Worm (Caenorhabditis elegans) whole organism, L3 larva: ENCODE data around the gene C09B8.4.

ENCODE experiments used
- aly-2 ChIP-seq: fragments of 150-350 bp; optimal IDR thresholded peaks from 2 replicates; lab custom pipeline; 2014; ENCODE audit warnings: missing biosample characterization, missing genetic modification characterization
- ceh-9 ChIP-seq: sonication (generic microtip); optimal IDR thresholded peaks from 2 replicates; lab custom pipeline; 2018; ENCODE audit warnings: missing biosample characterization, missing genetic modification characterization
- egl-27 ChIP-seq: sonication (generic microtip); optimal IDR thresholded peaks from 4 replicates; lab custom pipeline; 2017; ENCODE audit warnings: missing biosample characterization, missing genetic modification reagents, missing genetic modification characterization
- egl-5 ChIP-seq: fragments of 150-350 bp; optimal IDR thresholded peaks from 2 replicates; lab custom pipeline; 2017; ENCODE audit warnings: missing biosample characterization, missing genetic modification reagents, missing genetic modification characterization, inconsistent platforms
- elt-1 ChIP-seq: fragments of 150-350 bp; optimal IDR thresholded peaks from 2 replicates; lab custom pipeline; 2014; ENCODE audit warnings: missing biosample characterization, missing genetic modification characterization
- elt-2 ChIP-seq: sonication (generic microtip); optimal IDR thresholded peaks from 2 replicates; lab custom pipeline; 2016; ENCODE audit warnings: missing genetic modification reagents, mild to moderate bottlenecking, missing genetic modification characterization, missing compliant biosample characterization
- elt-3 ChIP-seq, 3 experiments: fragments of 150-350 bp in 1 of 3; sonication (generic microtip) in 2 of 3; optimal IDR thresholded peaks; 2 replicates in 2 of 3; 4 replicates in 1 of 3; lab custom pipeline; 2014 to 2017; ENCODE audit warnings: missing biosample characterization in 3 of 3, missing genetic modification characterization in 3 of 3
- fkh-10 ChIP-seq: sonication (generic microtip); optimal IDR thresholded peaks from 2 replicates; lab custom pipeline; 2017; ENCODE audit warnings: missing biosample characterization, missing genetic modification reagents, missing genetic modification characterization
- fos-1 ChIP-seq: fragments of 150-350 bp; optimal IDR thresholded peaks from 2 replicates; lab custom pipeline; 2014; ENCODE audit warnings: missing biosample characterization, missing genetic modification characterization
- hmg-11 ChIP-seq: sonication (generic microtip); optimal IDR thresholded peaks from 2 replicates; lab custom pipeline; 2016; ENCODE audit warnings: missing genetic modification characterization, missing compliant biosample characterization
- lin-39 ChIP-seq: fragments of 150-350 bp; optimal IDR thresholded peaks from 2 replicates; lab custom pipeline; 2018; ENCODE audit warnings: missing biosample characterization, missing genetic modification reagents, missing genetic modification characterization
- mdl-1 ChIP-seq: fragments of 150-350 bp; optimal IDR thresholded peaks from 2 replicates; lab custom pipeline; 2014; ENCODE audit warnings: missing biosample characterization, missing genetic modification characterization
- nfya-1 ChIP-seq: sonication (generic microtip); optimal IDR thresholded peaks from 2 replicates; lab custom pipeline; 2017; ENCODE audit warnings: missing genetic modification characterization, mild to moderate bottlenecking, missing compliant biosample characterization, antibody characterized with exemption, moderate library complexity; ENCODE audit not compliant: insufficient read depth
- nhr-11 ChIP-seq: fragments of 150-350 bp; optimal IDR thresholded peaks from 2 replicates; lab custom pipeline; 2014; ENCODE audit warnings: missing biosample characterization, missing genetic modification characterization
- nhr-25 ChIP-seq: sonication (generic microtip); optimal IDR thresholded peaks from 2 replicates; lab custom pipeline; 2017; ENCODE audit warnings: missing biosample characterization, missing genetic modification characterization
- nhr-43 ChIP-seq: sonication (generic microtip); optimal IDR thresholded peaks from 2 replicates; lab custom pipeline; 2016; ENCODE audit warnings: mild to moderate bottlenecking, missing genetic modification characterization, missing compliant biosample characterization; ENCODE audit not compliant: poor library complexity, severe bottlenecking
- nhr-67 ChIP-seq: fragments of 150-350 bp; optimal IDR thresholded peaks from 2 replicates; lab custom pipeline; 2014; ENCODE audit warnings: missing biosample characterization, missing genetic modification characterization
- nhr-76 ChIP-seq: fragments of 150-350 bp; sonication (generic microtip); optimal IDR thresholded peaks from 5 replicates; lab custom pipeline; 2014; ENCODE audit warnings: missing biosample characterization, missing genetic modification characterization
- nhr-77 ChIP-seq: fragments of 150-350 bp; optimal IDR thresholded peaks from 2 replicates; lab custom pipeline; 2014; ENCODE audit warnings: missing biosample characterization, missing genetic modification characterization
- pha-4 ChIP-seq: fragments of 150-350 bp; optimal IDR thresholded peaks from 2 replicates; lab custom pipeline; 2014; ENCODE audit warnings: missing biosample characterization, missing genetic modification reagents, missing genetic modification characterization
- pqm-1 ChIP-seq: fragments of 150-350 bp; optimal IDR thresholded peaks from 2 replicates; lab custom pipeline; 2017; ENCODE audit warnings: missing biosample characterization, missing genetic modification characterization, inconsistent platforms
- sea-2 ChIP-seq: fragments of 150-350 bp; sonication (generic microtip); optimal IDR thresholded peaks from 4 replicates; lab custom pipeline; 2014; ENCODE audit warnings: missing biosample characterization, missing genetic modification reagents, missing genetic modification characterization
- unc-62 ChIP-seq: fragments of 150-350 bp; sonication (generic microtip); optimal IDR thresholded peaks from 4 replicates; lab custom pipeline; 2014; ENCODE audit warnings: missing biosample characterization, missing genetic modification reagents, missing genetic modification characterization

C09B8.4 gene

DNA sequence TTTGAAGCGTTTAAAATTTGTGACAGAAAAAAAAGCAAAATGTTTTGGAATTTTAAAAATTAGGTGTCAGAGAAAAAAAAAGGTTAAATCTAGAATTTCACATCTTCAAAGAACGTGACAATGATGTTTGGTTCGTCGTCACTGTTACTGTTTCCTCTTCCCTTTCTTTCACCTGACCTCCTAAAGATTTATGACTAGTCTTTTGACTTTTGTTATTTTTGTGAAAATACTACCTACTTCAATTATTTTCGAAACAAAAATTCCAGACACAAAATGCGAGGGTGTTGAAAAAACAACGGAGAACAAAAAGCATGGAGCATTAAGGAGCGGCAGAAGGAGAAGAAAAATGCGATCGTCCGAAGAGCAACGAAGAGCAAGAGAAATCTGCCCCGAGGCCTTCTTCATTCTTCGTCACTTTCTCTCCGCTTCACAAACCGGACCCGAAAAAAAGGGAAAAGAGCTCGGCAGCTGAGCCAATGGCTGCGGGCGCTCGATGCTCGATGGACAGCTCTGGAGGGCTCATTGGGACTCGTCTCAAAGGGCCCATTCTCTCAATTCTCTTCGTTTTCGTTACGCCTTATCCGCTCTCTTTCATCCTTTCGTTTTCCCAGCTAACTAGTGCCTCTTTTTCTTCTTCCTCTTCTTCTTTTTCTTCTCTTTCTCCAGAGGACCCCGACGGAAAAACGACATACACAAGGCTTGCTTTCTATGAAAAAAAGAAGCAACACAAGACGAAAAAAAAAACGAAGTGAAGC, 43.4 kb downstream of the C09B8.4 start:
- TF ChIP-seq nhr-76: no peak
- TF ChIP-seq hmg-11 (tag; lab: Kevin White, UChicago): peak; percentile 51
- no peak for TF ChIP-seq pqm-1 (tag; lab: Kevin White, UChicago)
- peak; percentile 65 for TF ChIP-seq egl-5
- TF ChIP-seq sea-2 (GFP tag; lab: Kevin White, UChicago): no peak
- no peak for TF ChIP-seq pha-4 (tag; lab: Kevin White, UChicago)
- peak; percentile 95 for TF ChIP-seq nfya-1 (tag; lab: Kevin White, UChicago)
- TF ChIP-seq lin-39: peak; percentile 61
- no peak for TF ChIP-seq elt-3 (tag; optimal IDR thresholded peaks at IDR 0.05; lab: Kevin White, UChicago)
- peak; percentile 86 for TF ChIP-seq fkh-10 (GFP tag; lab: Kevin White, UChicago)

- TF ChIP-seq elt-2 (peak; percentile 39), pha-4 (tag; lab: Kevin White, UChicago) (no peak)
Observed at ce11 chrX:5975726-5976125, 44.0 kb downstream of the C09B8.4 start.

DNA sequence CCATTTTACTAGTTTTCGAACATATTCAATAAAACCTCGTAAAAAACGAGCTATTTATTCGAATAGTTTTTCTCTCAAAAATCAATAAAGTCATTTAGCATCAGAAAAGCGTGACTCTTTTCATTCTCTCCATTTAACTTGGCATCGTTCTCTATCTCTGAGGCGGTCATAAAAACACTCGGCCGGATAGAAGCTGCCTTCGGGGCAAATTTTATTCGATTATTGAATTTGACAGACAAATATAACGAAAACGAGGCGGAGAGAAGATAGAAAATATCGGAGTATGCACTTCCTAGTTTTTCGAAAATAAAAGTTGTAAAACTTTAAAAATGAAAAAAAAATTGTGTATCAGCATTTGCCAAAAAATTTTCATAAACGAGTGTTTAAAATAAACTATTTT, 44.5 kb downstream of the C09B8.4 start:
- TF ChIP-seq nhr-43 (tag; lab: Kevin White, UChicago): no peak
- no peak for TF ChIP-seq elt-1 (tag; lab: Kevin White, UChicago)
- no peak for TF ChIP-seq mdl-1
- TF ChIP-seq ceh-9 (tag; lab: Kevin White, UChicago): no peak
- no peak for TF ChIP-seq lin-39
- TF ChIP-seq nhr-25 (tag; lab: Kevin White, UChicago): no peak
- TF ChIP-seq nhr-67 (tag; lab: Kevin White, UChicago): no peak
- no peak for TF ChIP-seq nhr-11 (tag; lab: Kevin White, UChicago)
- TF ChIP-seq egl-5: no peak
- TF ChIP-seq hmg-11 (tag; lab: Kevin White, UChicago): no peak
- no peak for TF ChIP-seq aly-2 (tag; lab: Kevin White, UChicago)
- no peak for TF ChIP-seq unc-62 (GFP tag; lab: Kevin White, UChicago)
- no peak for TF ChIP-seq nhr-76
- TF ChIP-seq elt-3 (tag; optimal IDR thresholded peaks at IDR 0.05; lab: Kevin White, UChicago): no peak
- TF ChIP-seq egl-27 (tag; lab: Kevin White, UChicago): no peak
- TF ChIP-seq nhr-77 (tag; lab: Kevin White, UChicago): no peak
- no peak for TF ChIP-seq fkh-10 (GFP tag; lab: Kevin White, UChicago)
- TF ChIP-seq fos-1 (tag; lab: Kevin White, UChicago): no peak

DNA sequence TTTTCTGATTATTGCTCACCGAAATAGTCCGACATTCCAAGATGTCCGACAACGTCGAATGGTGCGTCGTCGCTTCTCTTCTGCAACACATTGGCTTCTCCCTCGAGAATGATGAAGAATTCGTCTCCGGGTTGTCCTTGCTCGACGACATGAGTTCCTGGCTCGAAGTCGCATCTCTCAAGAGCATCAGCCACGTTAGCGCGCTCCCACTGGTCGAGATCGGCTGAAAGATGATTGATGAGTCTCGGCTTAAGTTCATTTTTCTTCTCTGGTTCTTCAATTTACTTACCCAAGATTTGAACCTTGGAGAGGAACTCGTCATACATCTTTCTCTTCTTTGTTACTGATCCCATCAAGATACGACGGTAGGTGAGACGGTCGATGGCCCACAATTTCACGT, 47.5 kb downstream of the C09B8.4 start:
- no peak for TF ChIP-seq nhr-77 (tag; lab: Kevin White, UChicago)
- peak; percentile 48 for TF ChIP-seq lin-39
- peak; percentile 2 for TF ChIP-seq nfya-1 (tag; lab: Kevin White, UChicago)
